Worm (Caenorhabditis elegans) whole organism, young adult: ENCODE data around the gene lgc-55.

Experiments used
- F23B12.7 ChIP-seq: sonication (generic microtip); optimal IDR thresholded peaks from 2 replicates; lab custom pipeline; 2017; ENCODE audit warnings: missing genetic modification characterization, mild to moderate bottlenecking, missing compliant biosample characterization, antibody characterized with exemption, moderate library complexity; ENCODE audit not compliant: insufficient read depth
- let-607 ChIP-seq, 2 experiments: fragments of 200-800 bp in 1 of 2; sonication (Bioruptor generic) in 1 of 2; sonication (generic microtip) in 1 of 2; optimal IDR thresholded peaks; 2 replicates each; lab custom pipeline; 2016 to 2018; ENCODE audit warnings: mild to moderate bottlenecking in 2 of 2, missing compliant biosample characterization in 2 of 2, missing genetic modification characterization in 2 of 2, moderate library complexity in 2 of 2, missing genotype in 1 of 2
- lin-35 ChIP-seq, 3 experiments: fragments of 150-350 bp in 2 of 3; sonication (generic microtip) in 1 of 3; optimal IDR thresholded peaks; 2 replicates each; lab custom pipeline; 2014 to 2018; ENCODE audit warnings: missing biosample characterization in 3 of 3, missing genetic modification characterization in 3 of 3, missing genetic modification reagents in 3 of 3
- mcd-1 ChIP-seq: fragments of 200-800 bp; sonication (Bioruptor generic); IDR thresholded peaks from 2 replicates; pipeline ENCODE4 v1.3.6; 2022; ENCODE audit warnings: missing genetic modification reagents, missing genetic modification characterization, missing compliant biosample characterization
- rec-8 ChIP-seq, 2 experiments: sonication (generic microtip); optimal IDR thresholded peaks; 2 replicates each; lab custom pipeline; 2016; ENCODE audit warnings: mild to moderate bottlenecking in 2 of 2, missing genetic modification characterization in 2 of 2, missing genetic modification reagents in 2 of 2, missing genotype in 2 of 2, missing biosample characterization in 1 of 2, missing compliant biosample characterization in 1 of 2, moderate library complexity in 1 of 2

DNA sequence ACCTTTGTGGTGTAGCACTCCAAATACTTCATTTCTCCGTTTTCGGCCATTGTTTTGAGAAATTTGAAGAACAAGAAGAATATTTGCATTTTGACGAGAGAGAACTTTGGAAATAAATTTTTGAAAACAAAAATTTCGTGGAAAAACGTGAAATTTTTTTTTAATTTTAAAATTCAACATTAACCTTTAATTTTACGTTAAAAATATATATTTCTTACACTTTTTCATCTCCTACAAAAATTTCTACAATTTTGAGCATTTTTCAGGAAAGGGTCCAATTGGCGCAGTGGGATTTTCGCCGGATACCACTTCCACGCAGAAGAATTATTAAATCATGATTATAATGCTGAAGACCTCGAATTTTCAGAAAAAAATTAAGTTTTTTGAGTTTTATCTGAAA, 24.5 kb downstream of the lgc-55 start, which contains the start of gene spe-19:
- TF ChIP-seq F23B12.7 (no peak), lin-35 (GFP tag; optimal IDR thresholded peaks at IDR 0.05; lab: Kevin White, UChicago) (no peak), let-607 (tag; optimal IDR thresholded peaks at IDR 0.05; lab: Kevin White, UChicago) (no peak), rec-8 (tag; optimal IDR thresholded peaks at IDR 0.05; lab: Kevin White, UChicago) (no peak), mcd-1 (GFP tag; lab: Robert Waterston, UW) (no peak)
